Worm (Caenorhabditis elegans) whole organism, mixed stage, embryonic: Measurements from ENCODE around the gene nhr-238.

Source experiments
- M03D4.4 ChIP-seq: sonication (generic microtip); optimal IDR thresholded peaks from 2 replicates; lab custom pipeline; 2017; ENCODE audit warnings: mild to moderate bottlenecking, missing genetic modification characterization, missing compliant biosample characterization
- bed-3 ChIP-seq: fragments of 200-800 bp; sonication (Bioruptor generic); optimal IDR thresholded peaks from 3 replicates; lab custom pipeline; 2018; ENCODE audit warnings: mild to moderate bottlenecking, missing genetic modification characterization, moderate library complexity, missing compliant biosample characterization
- blmp-1 ChIP-seq: fragments of 150-350 bp; optimal IDR thresholded peaks from 2 replicates; lab custom pipeline; 2014; ENCODE audit warnings: missing biosample characterization, missing genetic modification characterization
- ceh-39 ChIP-seq: fragments of 150-350 bp; optimal IDR thresholded peaks from 2 replicates; lab custom pipeline; 2014; ENCODE audit warnings: missing biosample characterization, missing genetic modification characterization
- ceh-43 ChIP-seq: fragments of 200-800 bp; sonication (Bioruptor generic); optimal IDR thresholded peaks from 2 replicates; lab custom pipeline; 2018; ENCODE audit warnings: mild to moderate bottlenecking, missing genetic modification characterization, moderate library complexity, missing compliant biosample characterization
- ceh-83 ChIP-seq: fragments of 200-800 bp; sonication (Bioruptor generic); optimal IDR thresholded peaks from 2 replicates; lab custom pipeline; 2018; ENCODE audit warnings: mild to moderate bottlenecking, missing genetic modification characterization, missing compliant biosample characterization
- ces-1 ChIP-seq: fragments of 150-350 bp; optimal IDR thresholded peaks from 2 replicates; lab custom pipeline; 2014; ENCODE audit warnings: missing biosample characterization, missing genetic modification reagents, missing genetic modification characterization
- cnd-1 ChIP-seq: fragments of 200-800 bp; sonication (Bioruptor generic); optimal IDR thresholded peaks from 2 replicates; lab custom pipeline; 2018; ENCODE audit warnings: mild to moderate bottlenecking, missing genetic modification characterization, missing compliant biosample characterization
- drap-1 ChIP-seq: fragments of 200-800 bp; sonication (Bioruptor generic); optimal IDR thresholded peaks from 3 replicates; lab custom pipeline; 2018; ENCODE audit warnings: mild to moderate bottlenecking, missing genetic modification characterization, missing compliant biosample characterization
- elt-1 ChIP-seq: sonication (generic microtip); optimal IDR thresholded peaks from 2 replicates; lab custom pipeline; 2017; ENCODE audit warnings: missing genetic modification characterization, mild to moderate bottlenecking, missing compliant biosample characterization, antibody characterized with exemption, moderate library complexity, borderline replicate concordance; ENCODE audit not compliant: insufficient read depth
- elt-3 ChIP-seq: fragments of 150-350 bp; optimal IDR thresholded peaks from 2 replicates; lab custom pipeline; 2014; ENCODE audit warnings: missing biosample characterization, missing genetic modification characterization
- flh-1 ChIP-seq: fragments of 200-800 bp; sonication (Bioruptor generic); optimal IDR thresholded peaks from 2 replicates; lab custom pipeline; 2018; ENCODE audit warnings: mild to moderate bottlenecking, missing genetic modification characterization, moderate library complexity, missing compliant biosample characterization
- ham-2 ChIP-seq: fragments of 200-800 bp; sonication (Bioruptor generic); optimal IDR thresholded peaks from 2 replicates; lab custom pipeline; 2018; ENCODE audit warnings: mild to moderate bottlenecking, missing genetic modification characterization, missing compliant biosample characterization
- hlh-1 ChIP-seq: fragments of 150-350 bp; optimal IDR thresholded peaks from 2 replicates; lab custom pipeline; 2014; ENCODE audit warnings: missing biosample characterization, missing genetic modification reagents, missing genetic modification characterization
- lin-32 ChIP-seq: fragments of 200-800 bp; sonication (Bioruptor generic); optimal IDR thresholded peaks from 2 replicates; lab custom pipeline; 2018; ENCODE audit warnings: mild to moderate bottlenecking, missing genetic modification characterization, missing compliant biosample characterization
- lsy-2 ChIP-seq: fragments of 150-350 bp; optimal IDR thresholded peaks from 2 replicates; lab custom pipeline; 2014; ENCODE audit warnings: missing biosample characterization, missing genetic modification characterization
- mab-5 ChIP-seq: fragments of 150-350 bp; optimal IDR thresholded peaks from 2 replicates; lab custom pipeline; 2014; ENCODE audit warnings: missing biosample characterization, missing genetic modification characterization
- mep-1 ChIP-seq: fragments of 150-350 bp; optimal IDR thresholded peaks from 2 replicates; lab custom pipeline; 2017; ENCODE audit warnings: missing biosample characterization, missing genetic modification reagents, missing genetic modification characterization, inconsistent platforms
- mls-2 ChIP-seq: sonication (generic microtip); optimal IDR thresholded peaks from 2 replicates; lab custom pipeline; 2016; ENCODE audit warnings: mild to moderate bottlenecking, missing genetic modification characterization, moderate library complexity, missing compliant biosample characterization
- nhr-12 ChIP-seq: fragments of 150-350 bp; optimal IDR thresholded peaks from 2 replicates; lab custom pipeline; 2014; ENCODE audit warnings: missing biosample characterization, missing genetic modification characterization
- nhr-237 ChIP-seq: fragments of 150-350 bp; optimal IDR thresholded peaks from 2 replicates; lab custom pipeline; 2014; ENCODE audit warnings: missing biosample characterization, missing genetic modification characterization
- nhr-28 ChIP-seq: fragments of 150-350 bp; optimal IDR thresholded peaks from 2 replicates; lab custom pipeline; 2014; ENCODE audit warnings: missing biosample characterization, missing genetic modification characterization
- nhr-76 ChIP-seq: sonication (generic microtip); optimal IDR thresholded peaks from 2 replicates; lab custom pipeline; 2017; ENCODE audit warnings: missing biosample characterization, missing genetic modification characterization
- sem-2 ChIP-seq: fragments of 200-800 bp; sonication (Bioruptor generic); optimal IDR thresholded peaks from 2 replicates; lab custom pipeline; 2018; ENCODE audit warnings: mild to moderate bottlenecking, missing genetic modification characterization, missing compliant biosample characterization
- snpc-4 ChIP-seq: fragments of 150-350 bp; optimal IDR thresholded peaks from 2 replicates; lab custom pipeline; 2014; ENCODE audit warnings: missing biosample characterization, missing genetic modification characterization
- sptf-1 ChIP-seq: sonication (generic microtip); optimal IDR thresholded peaks from 2 replicates; lab custom pipeline; 2017; ENCODE audit warnings: mild to moderate bottlenecking, missing genetic modification characterization, moderate library complexity, missing compliant biosample characterization
- tbx-8 ChIP-seq: fragments of 200-800 bp; sonication (Bioruptor generic); optimal IDR thresholded peaks from 2 replicates; lab custom pipeline; 2018; ENCODE audit warnings: mild to moderate bottlenecking, missing genetic modification characterization, moderate library complexity, missing compliant biosample characterization
- unc-120 ChIP-seq: sonication (generic microtip); optimal IDR thresholded peaks from 2 replicates; lab custom pipeline; 2017; ENCODE audit warnings: missing genetic modification characterization, missing compliant biosample characterization; ENCODE audit not compliant: poor library complexity, severe bottlenecking
- unc-62 ChIP-seq: fragments of 150-350 bp; optimal IDR thresholded peaks from 2 replicates; lab custom pipeline; 2014; ENCODE audit warnings: missing biosample characterization, missing genetic modification reagents, missing genetic modification characterization
- zip-8 ChIP-seq: fragments of 150-350 bp; optimal IDR thresholded peaks from 2 replicates; lab custom pipeline; 2014; ENCODE audit warnings: missing biosample characterization, missing genetic modification characterization

The nhr-238 gene

DNA sequence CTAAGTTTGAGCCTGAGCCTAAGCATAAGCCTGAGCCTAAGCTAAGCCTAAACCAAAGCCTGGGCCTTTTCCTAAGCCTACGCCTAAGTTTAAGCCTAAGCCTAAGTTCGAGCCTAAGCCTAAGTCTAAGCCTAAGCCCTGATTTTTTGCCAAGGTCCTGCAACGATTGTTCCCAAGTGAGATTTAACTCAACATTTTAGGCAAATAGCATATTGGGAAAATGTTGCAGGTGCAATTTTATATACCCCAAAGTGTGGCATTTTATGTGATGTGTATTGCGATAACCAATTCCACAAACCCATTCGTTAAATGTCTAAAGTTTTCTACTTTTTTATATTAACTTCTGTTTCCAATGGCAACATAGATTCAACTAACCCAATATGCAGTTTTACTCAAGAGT lies 33.0 kb upstream of the nhr-238 start, which contains the start of gene irld-40:
Gene irld-40 (plus strand): TSS at position 301 of the 400 bp plus-strand sequence.
- TF ChIP-seq bed-3 (GFP tag; lab: Kevin White, UChicago), result no peak

DNA sequence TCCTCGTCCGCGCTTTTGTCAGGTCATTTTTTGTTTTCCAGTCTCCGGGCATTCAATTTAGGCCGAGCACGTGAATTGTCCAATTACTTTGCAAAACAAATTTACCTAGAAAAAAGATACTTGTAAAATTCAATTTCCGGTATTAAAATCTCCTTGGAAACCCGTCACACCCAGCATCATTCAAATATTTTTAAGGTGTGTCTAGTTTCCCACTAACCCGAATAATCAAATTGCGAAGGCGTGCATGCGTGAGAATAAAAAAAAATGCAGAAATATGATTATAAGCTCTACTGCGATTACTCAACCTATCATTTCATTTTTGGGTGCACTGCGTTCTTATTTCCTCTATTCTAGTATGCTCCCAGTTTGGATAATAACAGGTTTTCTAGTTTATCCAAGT lies 25.6 kb upstream of the nhr-238 start, which contains the start of gene irld-11:
Gene irld-11 (plus strand): TSS at position 301 of the 400 bp plus-strand sequence.
- TF ChIP-seq unc-120 (tag; lab: Kevin White, UChicago) (no peak), drap-1 (GFP tag; lab: Kevin White, UChicago) (no peak), hlh-1 (no peak), ceh-83 (no peak), blmp-1 (no peak), cnd-1 (no peak), lin-32 (GFP tag; lab: Kevin White, UChicago) (no peak), ces-1 (no peak), snpc-4 (tag; lab: Kevin White, UChicago) (no peak), nhr-237 (tag; lab: Kevin White, UChicago) (no peak), zip-8 (tag; lab: Kevin White, UChicago) (no peak), ceh-39 (tag; lab: Kevin White, UChicago) (no peak), flh-1 (GFP tag; lab: Kevin White, UChicago) (no peak), elt-1 (tag; lab: Kevin White, UChicago) (no peak), unc-62 (GFP tag; lab: Kevin White, UChicago) (no peak), mep-1 (tag; lab: Kevin White, UChicago) (no peak), mab-5 (no peak)

DNA sequence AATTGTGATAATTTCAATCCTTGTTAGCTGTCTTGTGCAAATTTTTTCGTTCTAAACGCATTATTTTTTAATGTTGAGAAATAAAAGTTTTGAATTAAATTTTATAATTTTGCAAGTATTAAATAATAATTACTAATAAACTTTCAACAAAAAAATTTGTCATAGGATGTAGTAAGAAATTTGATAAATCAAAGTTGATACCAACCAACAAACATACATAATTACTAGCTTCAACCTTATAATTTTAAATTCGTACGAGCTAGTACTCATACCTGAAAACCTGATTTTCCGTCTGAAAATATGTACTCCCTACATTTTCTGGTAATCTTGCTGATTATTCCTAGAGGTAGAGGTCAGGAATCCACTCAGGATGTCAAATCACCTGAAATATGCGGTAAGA lies 21.8 kb upstream of the nhr-238 start, which contains the start of gene irld-44:
Gene irld-44 (plus strand): TSS at position 301 of the 400 bp plus-strand sequence.
- no peak for TF ChIP-seq nhr-76 (tag; lab: Kevin White, UChicago)
- no peak for TF ChIP-seq ceh-39 (tag; lab: Kevin White, UChicago)
- TF ChIP-seq blmp-1, result no peak
- TF ChIP-seq lin-32 (GFP tag; lab: Kevin White, UChicago), result no peak
- TF ChIP-seq zip-8 (tag; lab: Kevin White, UChicago), result no peak
- TF ChIP-seq sem-2 (GFP tag; lab: Kevin White, UChicago), result no peak
- TF ChIP-seq ceh-83, result no peak
- no peak for TF ChIP-seq nhr-28 (tag; lab: Kevin White, UChicago)
- TF ChIP-seq cnd-1, result no peak
- no peak for TF ChIP-seq ham-2 (GFP tag; lab: Kevin White, UChicago)
- no peak for TF ChIP-seq flh-1 (GFP tag; lab: Kevin White, UChicago)
- no peak for TF ChIP-seq lsy-2 (tag; lab: Kevin White, UChicago)
- no peak for TF ChIP-seq ceh-43
- no peak for TF ChIP-seq tbx-8 (GFP tag; lab: Kevin White, UChicago)
- no peak for TF ChIP-seq unc-120 (tag; lab: Kevin White, UChicago)
- TF ChIP-seq, all 35 proteins: peak for 0

DNA sequence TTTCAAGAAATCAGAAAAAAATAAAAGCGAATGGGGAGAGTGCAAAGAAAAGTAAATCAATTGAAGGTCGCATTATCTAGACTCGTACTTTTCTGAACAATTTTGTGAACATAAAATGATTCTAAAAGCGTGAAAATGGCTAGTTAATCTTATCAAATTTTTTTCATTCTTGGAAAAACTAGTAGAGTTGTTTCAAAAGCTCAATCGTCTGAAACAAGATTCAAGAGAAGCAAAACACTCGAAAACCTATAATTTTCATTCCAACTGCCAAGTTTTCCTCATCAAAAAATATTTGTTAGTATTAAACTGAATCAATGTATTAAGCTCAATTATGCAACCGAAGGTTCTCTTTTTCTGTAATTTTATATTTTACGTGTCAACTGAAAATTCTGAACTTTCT lies 18.8 kb upstream of the nhr-238 start, which contains the start of gene irld-45:
Gene irld-45 (plus strand): TSS at position 301 of the 400 bp plus-strand sequence.
- TF ChIP-seq M03D4.4 (tag; lab: Kevin White, UChicago), result no peak
- TF ChIP-seq mep-1 (tag; lab: Kevin White, UChicago), result no peak
- no peak for TF ChIP-seq bed-3 (GFP tag; lab: Kevin White, UChicago)
- no peak for TF ChIP-seq ham-2 (GFP tag; lab: Kevin White, UChicago)
- no peak for TF ChIP-seq nhr-12
- TF ChIP-seq unc-120 (tag; lab: Kevin White, UChicago), result no peak
- TF ChIP-seq unc-62 (GFP tag; lab: Kevin White, UChicago), result no peak
- no peak for TF ChIP-seq lin-32 (GFP tag; lab: Kevin White, UChicago)
- TF ChIP-seq hlh-1, result no peak
- TF ChIP-seq mab-5, result no peak
- TF ChIP-seq snpc-4 (tag; lab: Kevin White, UChicago), result no peak
- TF ChIP-seq, all 35 proteins: peak for 0

DNA sequence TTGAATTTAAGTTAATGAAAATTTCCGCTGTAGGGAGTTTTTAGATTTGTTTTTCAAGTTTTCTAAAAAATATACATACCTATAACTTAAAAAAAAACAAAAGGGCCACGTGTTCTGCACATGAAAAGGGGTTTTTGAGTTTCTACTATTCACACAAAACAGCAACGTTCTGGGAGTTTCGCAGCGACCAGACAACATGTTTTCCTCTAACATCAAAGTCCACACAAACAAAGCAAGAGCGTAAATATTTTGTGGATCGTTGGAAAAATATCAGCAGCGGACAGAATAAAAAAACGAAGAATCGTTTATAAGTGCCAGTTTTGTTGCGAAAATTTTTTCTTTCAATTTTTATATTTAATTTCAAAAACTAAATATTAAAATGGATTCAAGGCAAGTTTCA lies 14.7 kb upstream of the nhr-238 start, which contains the start of gene alh-2:
Gene alh-2 (plus strand): TSS at position 284 of the 400 bp plus-strand sequence.
- TF ChIP-seq snpc-4 (tag; lab: Kevin White, UChicago), result no peak
- no peak for TF ChIP-seq flh-1 (GFP tag; lab: Kevin White, UChicago)
- TF ChIP-seq nhr-76 (tag; lab: Kevin White, UChicago), result no peak
- TF ChIP-seq nhr-237 (tag; lab: Kevin White, UChicago), result no peak
- TF ChIP-seq ceh-39 (tag; lab: Kevin White, UChicago), result no peak
- no peak for TF ChIP-seq M03D4.4 (tag; lab: Kevin White, UChicago)
- TF ChIP-seq blmp-1, result no peak

DNA sequence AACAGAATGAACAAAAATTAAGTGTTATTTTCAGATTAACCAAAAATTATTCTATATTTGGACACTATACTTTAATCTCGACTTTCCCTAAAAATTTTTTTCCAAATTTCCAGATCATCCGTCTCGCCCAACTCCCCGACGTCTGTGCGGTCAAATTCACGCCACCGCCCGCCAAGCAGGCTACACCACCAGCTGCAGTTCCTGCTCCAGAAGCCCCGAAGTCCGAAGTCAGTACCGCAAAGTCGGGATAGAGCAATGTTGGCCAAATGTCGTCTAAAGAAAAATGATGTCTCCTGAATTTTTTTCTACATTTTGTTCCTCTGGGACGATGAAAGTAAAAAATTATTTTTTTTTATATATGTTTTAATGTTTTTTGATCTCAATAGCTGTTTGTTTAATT lies 13.5 kb upstream of the nhr-238 start:
- no peak for TF ChIP-seq snpc-4 (tag; lab: Kevin White, UChicago)
- no peak for TF ChIP-seq ces-1
- no peak for TF ChIP-seq elt-1 (tag; lab: Kevin White, UChicago)
- no peak for TF ChIP-seq ham-2 (GFP tag; lab: Kevin White, UChicago)
- no peak for TF ChIP-seq mls-2 (tag; lab: Kevin White, UChicago)
- no peak for TF ChIP-seq hlh-1
- no peak for TF ChIP-seq ceh-83
- TF ChIP-seq sptf-1 (tag; lab: Kevin White, UChicago), result no peak
- no peak for TF ChIP-seq lin-32 (GFP tag; lab: Kevin White, UChicago)
- TF ChIP-seq flh-1 (GFP tag; lab: Kevin White, UChicago), result no peak
- no peak for TF ChIP-seq elt-3 (tag; lab: Kevin White, UChicago)
- no peak for TF ChIP-seq nhr-28 (tag; lab: Kevin White, UChicago)
- no peak for TF ChIP-seq cnd-1
- TF ChIP-seq mab-5, result no peak
- no peak for TF ChIP-seq ceh-43
